Fruit fly (Drosophila melanogaster): Measurements from ENCODE around the gene NijB.

dm6 chr3L:18853439-18853838 is 38.7 kb upstream of the NijB start:
- TF ChIP-seq CTCF (optimal IDR thresholded peaks at IDR 0.05): no peak
- no peak for TF ChIP-seq CG8478 (optimal IDR thresholded peaks at IDR 0.05)
